Worm (Caenorhabditis elegans) whole organism, L4 larva: ENCODE measurements around the gene F28C6.9.

Source experiments
- R02D3.7 ChIP-seq: fragments of 150-350 bp; sonication (generic microtip); optimal IDR thresholded peaks from 3 replicates; lab custom pipeline; 2014; ENCODE audit warnings: missing biosample characterization, missing genetic modification characterization
- Y105C5A.15 ChIP-seq: fragments of 200-800 bp; sonication (Bioruptor generic); IDR thresholded peaks from 2 replicates; pipeline ENCODE4 v1.3.6; 2022; ENCODE audit warnings: missing genetic modification characterization, missing compliant biosample characterization
- Y48G9A.11 ChIP-seq: fragments of 200-800 bp; sonication (Bioruptor generic); IDR thresholded peaks from 2 replicates; pipeline ENCODE4 v1.3.6; 2022; ENCODE audit warnings: missing genetic modification reagents, missing genetic modification characterization, missing compliant biosample characterization
- aha-1 ChIP-seq: fragments of 150-350 bp; peaks from one replicate; lab custom pipeline; 2014; ENCODE audit warnings: missing biosample characterization, missing genetic modification characterization
- arid-1 ChIP-seq: fragments of 200-800 bp; sonication (Bioruptor generic); conservative IDR thresholded peaks from 2 replicates; pipeline ENCODE4 v1.3.6; 2022; ENCODE audit warnings: missing genetic modification reagents, missing genetic modification characterization, missing compliant biosample characterization
- attf-4 ChIP-seq: sonication (generic microtip); optimal IDR thresholded peaks from 3 replicates; lab custom pipeline; 2017; ENCODE audit warnings: missing biosample characterization, missing genetic modification characterization
- ceh-20 ChIP-seq: fragments of 200-800 bp; sonication (Bioruptor generic); IDR thresholded peaks from 2 replicates; pipeline ENCODE4 v1.3.6; 2022; ENCODE audit warnings: missing genetic modification reagents, missing genetic modification characterization, missing compliant biosample characterization
- ceh-44 ChIP-seq: fragments of 200-800 bp; sonication (Bioruptor generic); IDR thresholded peaks from 2 replicates; pipeline ENCODE4 v1.3.6; 2022; ENCODE audit warnings: missing genetic modification reagents, missing genetic modification characterization, missing compliant biosample characterization
- daf-12 ChIP-seq: fragments of 150-350 bp; optimal IDR thresholded peaks from 2 replicates; lab custom pipeline; 2014; ENCODE audit warnings: missing biosample characterization, missing genetic modification reagents, missing genetic modification characterization
- daf-16 ChIP-seq, 3 experiments: sonication (generic microtip); optimal IDR thresholded peaks; 2 replicates each; lab custom pipeline; 2016 to 2017; ENCODE audit warnings: missing genetic modification characterization in 3 of 3, missing genetic modification reagents in 3 of 3, mild to moderate bottlenecking in 2 of 3, missing compliant biosample characterization in 2 of 3, missing biosample characterization in 1 of 3, moderate library complexity in 1 of 3
- daf-8 ChIP-seq: fragments of 200-800 bp; sonication (Bioruptor generic); IDR thresholded peaks from 2 replicates; pipeline ENCODE4 v1.3.6; 2022; ENCODE audit warnings: missing genetic modification characterization, missing compliant biosample characterization
- dpl-1 ChIP-seq: fragments of 150-350 bp; optimal IDR thresholded peaks from 2 replicates; lab custom pipeline; 2014; ENCODE audit warnings: missing biosample characterization, missing genetic modification reagents, missing genetic modification characterization
- dve-1 ChIP-seq: sonication (generic microtip); optimal IDR thresholded peaks from 2 replicates; lab custom pipeline; 2017; ENCODE audit warnings: antibody characterized with exemption, mild to moderate bottlenecking, missing genetic modification characterization, missing compliant biosample characterization; ENCODE audit not compliant: insufficient read depth
- fos-1 ChIP-seq: fragments of 150-350 bp; optimal IDR thresholded peaks from 2 replicates; lab custom pipeline; 2014; ENCODE audit warnings: missing biosample characterization, missing genetic modification characterization
- hif-1 ChIP-seq, 2 experiments: sonication (generic microtip); optimal IDR thresholded peaks; 2 replicates each; lab custom pipeline; 2016 to 2017; ENCODE audit warnings: missing compliant biosample characterization in 2 of 2, missing genetic modification characterization in 2 of 2, missing genetic modification reagents in 2 of 2, missing genotype in 2 of 2, mild to moderate bottlenecking in 1 of 2
- hlh-30 ChIP-seq: sonication (generic microtip); optimal IDR thresholded peaks from 2 replicates; lab custom pipeline; 2017; ENCODE audit warnings: antibody characterized with exemption, mild to moderate bottlenecking, missing genetic modification characterization, missing compliant biosample characterization; ENCODE audit not compliant: insufficient read depth
- lin-1 ChIP-seq: fragments of 200-800 bp; sonication (Bioruptor generic); IDR thresholded peaks from 2 replicates; pipeline ENCODE4 v1.3.6; 2022; ENCODE audit warnings: missing genetic modification reagents, missing genetic modification characterization, missing compliant biosample characterization
- lin-15B ChIP-seq: fragments of 150-350 bp; sonication (generic microtip); optimal IDR thresholded peaks from 3 replicates; lab custom pipeline; 2014; ENCODE audit warnings: missing biosample characterization, missing genetic modification characterization
- lin-38 ChIP-seq: fragments of 200-800 bp; sonication (Bioruptor generic); IDR thresholded peaks from 2 replicates; pipeline ENCODE4 v1.3.6; 2022; ENCODE audit warnings: missing genetic modification reagents, missing genetic modification characterization, missing compliant biosample characterization
- madf-5 ChIP-seq, 2 experiments: fragments of 200-800 bp; sonication (Bioruptor generic); IDR thresholded peaks; 2 replicates each; pipeline ENCODE4 v1.3.6; 2022; ENCODE audit warnings: missing compliant biosample characterization in 2 of 2, missing genetic modification characterization in 2 of 2
- mep-1 ChIP-seq: fragments of 150-350 bp; sonication (generic microtip); optimal IDR thresholded peaks from 3 replicates; lab custom pipeline; 2014; ENCODE audit warnings: missing biosample characterization, missing genetic modification characterization
- nhr-10 ChIP-seq: fragments of 150-350 bp; optimal IDR thresholded peaks from 2 replicates; lab custom pipeline; 2014; ENCODE audit warnings: missing biosample characterization, missing genetic modification characterization
- nhr-111 ChIP-seq: fragments of 200-800 bp; sonication (Bioruptor generic); optimal IDR thresholded peaks from 2 replicates; lab custom pipeline; 2018; ENCODE audit warnings: mild to moderate bottlenecking, missing genetic modification characterization, missing compliant biosample characterization
- nhr-237 ChIP-seq: sonication (generic microtip); optimal IDR thresholded peaks from 2 replicates; lab custom pipeline; 2017; ENCODE audit warnings: missing biosample characterization, missing genetic modification characterization
- pha-4 ChIP-seq, 2 experiments: fragments of 150-350 bp in 1 of 2; fragments of 200-800 bp in 1 of 2; sonication (Bioruptor generic) in 1 of 2; IDR thresholded peaks in 1 of 2; optimal IDR thresholded peaks in 1 of 2; 2 replicates each; pipeline versions ENCODE4 v1.3.6 to Lab custom; 2014 to 2022; ENCODE audit warnings: missing genetic modification characterization in 2 of 2, missing genetic modification reagents in 2 of 2, missing biosample characterization in 1 of 2, missing compliant biosample characterization in 1 of 2
- pqm-1 ChIP-seq: sonication (generic microtip); optimal IDR thresholded peaks from 2 replicates; lab custom pipeline; 2017; ENCODE audit warnings: missing biosample characterization, missing genetic modification characterization
- saeg-2 ChIP-seq: fragments of 200-800 bp; sonication (Bioruptor generic); IDR thresholded peaks from 2 replicates; pipeline ENCODE4 v1.3.6; 2022; ENCODE audit warnings: missing genetic modification reagents, missing genetic modification characterization, missing compliant biosample characterization
- set-16 ChIP-seq: fragments of 200-800 bp; sonication (Bioruptor generic); IDR thresholded peaks from 2 replicates; pipeline ENCODE4 v1.3.6; 2022; ENCODE audit warnings: missing genetic modification reagents, missing genetic modification characterization, missing compliant biosample characterization
- snpc-4 ChIP-seq: fragments of 150-350 bp; optimal IDR thresholded peaks from 2 replicates; lab custom pipeline; 2014; ENCODE audit warnings: missing biosample characterization, missing genetic modification characterization
- spr-3 ChIP-seq: fragments of 200-800 bp; sonication (Bioruptor generic); optimal IDR thresholded peaks from 2 replicates; lab custom pipeline; 2018; ENCODE audit warnings: mild to moderate bottlenecking, missing genetic modification characterization, missing compliant biosample characterization
- tra-1 ChIP-seq: fragments of 200-800 bp; sonication (Bioruptor generic); IDR thresholded peaks from 2 replicates; pipeline ENCODE4 v1.3.6; 2022; ENCODE audit warnings: missing genetic modification reagents, missing genetic modification characterization, missing compliant biosample characterization
- unc-62 ChIP-seq, 3 experiments: fragments of 150-350 bp in 1 of 3; sonication (generic microtip); optimal IDR thresholded peaks in 2 of 3; peaks in 1 of 3; 1 replicate in 1 of 3; 2 replicates in 2 of 3; lab custom pipeline; 2014 to 2017; ENCODE audit warnings: missing biosample characterization in 3 of 3, missing genetic modification characterization in 3 of 3, missing genetic modification reagents in 3 of 3, missing genotype in 1 of 3
- vab-7 ChIP-seq: fragments of 200-800 bp; sonication (Bioruptor generic); IDR thresholded peaks from 2 replicates; pipeline ENCODE4 v1.3.6; 2022; ENCODE audit warnings: missing genetic modification reagents, missing genetic modification characterization, missing compliant biosample characterization
- zfp-3 ChIP-seq: fragments of 200-800 bp; sonication (Bioruptor generic); conservative IDR thresholded peaks from 2 replicates; pipeline ENCODE4 v1.3.6; 2022; ENCODE audit warnings: missing genetic modification reagents, missing genetic modification characterization, missing compliant biosample characterization
- zip-11 ChIP-seq: fragments of 200-800 bp; sonication (Bioruptor generic); IDR thresholded peaks from 2 replicates; pipeline ENCODE4 v1.3.6; 2022; ENCODE audit warnings: missing genetic modification characterization, missing compliant biosample characterization
- ztf-7 ChIP-seq: fragments of 150-350 bp; optimal IDR thresholded peaks from 2 replicates; lab custom pipeline; 2014; ENCODE audit warnings: missing biosample characterization, missing genetic modification characterization

Gene F28C6.9

DNA sequence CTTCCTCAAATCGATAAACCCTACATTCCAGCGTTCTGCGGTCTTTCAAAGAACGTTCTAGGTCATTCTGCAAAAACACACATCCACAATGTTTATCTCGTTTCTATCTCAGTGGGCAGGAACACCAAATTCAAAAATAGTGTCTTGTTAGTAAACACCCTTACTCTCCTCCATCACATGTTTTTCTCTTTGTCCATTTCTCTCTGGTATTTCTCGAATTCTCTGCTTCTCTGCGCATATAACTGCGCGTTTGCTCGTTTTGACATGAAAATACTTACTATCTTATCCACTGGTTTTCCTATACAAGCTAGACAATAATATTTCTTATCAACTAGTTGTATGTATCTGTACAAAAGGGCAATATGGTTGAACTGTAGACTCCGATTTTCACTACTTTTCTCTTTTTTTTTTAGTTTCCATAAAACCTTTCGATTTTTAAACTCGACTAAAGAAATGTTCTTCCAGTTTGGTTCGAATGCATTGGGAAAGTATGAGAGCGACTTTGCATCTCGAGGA is 40.7 kb upstream of the F28C6.9 start, which contains the start of gene pyr-1 (continued):
- TF ChIP-seq pha-4 (GFP tag; IDR thresholded peaks at IDR 0.05; lab: Robert Waterston, UW) (no peak), pha-4 (tag; optimal IDR thresholded peaks at IDR 0.05; lab: Kevin White, UChicago) (no peak), daf-16 (GFP tag; optimal IDR thresholded peaks at IDR 0.05; lab: Kevin White, UChicago) (peak in 1 of 2 experiments; percentile 90), daf-16 (tag; optimal IDR thresholded peaks at IDR 0.05; lab: Kevin White, UChicago) (peak; percentile 93), unc-62 (GFP tag; optimal IDR thresholded peaks at IDR 0.05 in 1 of 2; lab: Kevin White, UChicago) (peak in 1 of 2 experiments; percentile 55), unc-62 (tag; optimal IDR thresholded peaks at IDR 0.05; lab: Kevin White, UChicago) (no peak), mep-1 (tag; lab: Kevin White, UChicago) (no peak), R02D3.7 (tag; lab: Kevin White, UChicago) (no peak), aha-1 (peak; percentile 4), ztf-7 (no peak), snpc-4 (tag; lab: Kevin White, UChicago) (no peak), set-16 (no peak), zip-11 (no peak), hlh-30 (tag; lab: Kevin White, UChicago) (peak; percentile 72), dve-1 (tag; lab: Kevin White, UChicago) (peak; percentile 18)

DNA sequence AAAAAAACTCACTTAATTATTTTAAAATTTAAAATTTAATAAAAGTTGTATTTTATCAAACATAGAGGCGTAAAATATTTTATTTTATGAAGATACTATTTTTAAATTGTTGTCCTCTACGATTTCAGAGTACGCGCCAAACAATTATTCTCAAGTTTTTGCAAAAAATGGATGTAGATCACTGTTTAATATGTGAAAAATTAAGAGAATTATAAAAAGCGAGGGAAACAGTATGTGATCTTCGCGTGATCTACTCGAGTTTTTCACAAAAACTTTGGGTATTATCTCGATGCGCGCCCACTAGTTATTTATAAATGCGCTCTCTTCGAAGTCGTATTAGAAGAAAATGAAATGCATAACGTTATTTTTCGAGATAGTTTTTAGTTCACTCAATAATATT is 38.9 kb upstream of the F28C6.9 start:
- TF ChIP-seq daf-12 (tag; lab: Kevin White, UChicago) (no peak), pqm-1 (tag; lab: Kevin White, UChicago) (no peak), nhr-237 (no peak), vab-7 (GFP tag; lab: Robert Waterston, UW) (no peak), madf-5 (GFP tag; IDR thresholded peaks at IDR 0.05; lab: Robert Waterston, UW) (no peak)

DNA sequence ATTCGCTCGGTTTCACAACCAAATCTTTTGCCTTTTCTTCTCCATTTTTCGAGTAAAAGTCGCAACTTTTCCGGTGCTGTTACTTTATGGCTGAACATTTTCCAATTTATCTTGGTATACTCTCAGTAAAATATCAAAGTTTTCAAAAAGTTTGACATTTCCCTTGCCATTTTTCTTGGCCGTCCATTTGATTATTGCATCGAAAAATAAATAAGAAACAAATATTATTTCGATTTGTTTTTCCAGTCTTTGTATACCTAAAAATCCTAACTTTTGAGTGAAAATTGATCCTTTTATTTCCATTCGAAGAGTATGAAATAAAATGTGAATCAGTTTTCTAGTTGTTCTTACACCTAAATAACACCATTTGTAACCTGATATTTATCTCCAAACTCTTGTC is 36.5 kb upstream of the F28C6.9 start:
- TF ChIP-seq zfp-3 (GFP tag; lab: Robert Waterston, UW) (no peak), hif-1 (tag; optimal IDR thresholded peaks at IDR 0.05; lab: Kevin White, UChicago) (no peak), nhr-10 (tag; lab: Kevin White, UChicago) (no peak), Y48G9A.11 (GFP tag; lab: Robert Waterston, UW) (no peak), nhr-111 (GFP tag; lab: Kevin White, UChicago) (no peak), aha-1 (peak; percentile 94), fos-1 (tag; lab: Kevin White, UChicago) (no peak), saeg-2 (GFP tag; lab: Robert Waterston, UW) (no peak), attf-4 (tag; lab: Kevin White, UChicago) (no peak)

DNA sequence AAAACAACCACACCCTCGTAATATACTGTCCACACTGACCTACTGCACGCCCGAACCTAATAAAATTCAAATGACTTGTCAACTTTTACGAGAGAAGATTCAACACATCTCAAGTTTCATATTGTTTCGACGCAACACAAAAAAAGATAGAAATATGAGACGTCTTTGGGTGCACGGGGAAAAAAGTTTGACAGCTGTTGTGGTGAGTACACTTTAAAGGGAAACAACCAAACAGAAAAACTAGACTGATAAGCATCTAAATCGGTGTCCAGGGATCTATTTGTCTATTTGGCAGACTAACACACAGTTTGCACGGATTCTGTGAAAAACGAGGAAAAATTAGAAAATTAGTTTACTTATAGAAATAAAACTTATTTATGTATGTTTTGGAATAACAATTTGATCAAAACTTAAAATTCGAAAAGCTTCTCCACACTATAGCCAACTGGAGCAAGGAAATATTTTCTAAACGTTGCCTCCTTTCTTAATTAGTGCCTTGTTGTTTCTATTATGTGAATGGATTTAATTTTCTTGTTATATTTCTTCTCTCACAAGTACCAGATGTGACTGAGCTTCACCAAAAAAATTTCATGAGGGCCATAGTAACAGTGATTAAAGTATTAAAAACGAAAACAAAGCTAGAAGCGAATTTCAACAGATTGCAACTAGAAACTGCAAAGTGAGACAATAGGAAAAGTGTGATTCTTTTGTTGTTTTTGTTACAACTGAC is 33.8 kb upstream of the F28C6.9 start:
- TF ChIP-seq ceh-44 (GFP tag; lab: Robert Waterston, UW) = no peak
- peak; percentile 50 for TF ChIP-seq aha-1

DNA sequence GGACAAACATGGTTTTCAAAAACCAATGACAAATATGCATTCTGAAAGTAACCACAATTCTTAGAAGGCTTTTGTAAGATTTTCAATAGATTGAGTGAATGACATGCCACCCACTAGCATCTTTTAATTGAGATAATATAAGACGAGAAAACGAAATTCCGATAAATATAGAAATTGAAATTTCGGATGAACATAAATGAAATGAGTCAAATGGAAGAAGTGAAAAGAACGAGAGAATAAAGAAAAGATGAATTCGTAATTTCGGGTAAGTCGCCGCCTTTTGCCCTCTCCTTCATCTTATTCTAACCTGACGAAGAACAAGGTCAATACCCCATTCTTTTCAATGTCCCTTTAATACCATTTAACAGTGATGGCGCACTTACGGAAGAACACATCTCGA is 32.4 kb upstream of the F28C6.9 start:
- TF ChIP-seq R02D3.7 (tag; lab: Kevin White, UChicago) (no peak), daf-12 (tag; lab: Kevin White, UChicago) (no peak), zip-11 (no peak), Y48G9A.11 (GFP tag; lab: Robert Waterston, UW) (no peak), unc-62 (GFP tag; optimal IDR thresholded peaks at IDR 0.05 in 1 of 2; lab: Kevin White, UChicago) (no peak), unc-62 (tag; optimal IDR thresholded peaks at IDR 0.05; lab: Kevin White, UChicago) (no peak), ceh-20 (no peak), lin-1 (GFP tag; lab: Robert Waterston, UW) (no peak), spr-3 (no peak), lin-15B (tag; lab: Kevin White, UChicago) (no peak), Y105C5A.15 (GFP tag; lab: Robert Waterston, UW) (no peak), daf-8 (GFP tag; lab: Robert Waterston, UW) (no peak), zfp-3 (GFP tag; lab: Robert Waterston, UW) (no peak), arid-1 (GFP tag; lab: Robert Waterston, UW) (no peak), dpl-1 (GFP tag; lab: Kevin White, UChicago) (no peak), lin-38 (no peak), tra-1 (no peak), pqm-1 (tag; lab: Kevin White, UChicago) (no peak)
